Fruit fly (Drosophila melanogaster) whole organism, prepupa: ENCODE results near the gene Lztr1.
A peak's percentile ranks its signal among the peaks of the same experiment; 100 is the strongest.

Experiments
- Blimp-1 ChIP-seq: fragments of 200-800 bp; sonication (Bioruptor generic); optimal IDR thresholded peaks from 3 replicates; lab custom pipeline; 2017; ENCODE audit warnings: missing biosample characterization, missing genetic modification characterization, mild to moderate bottlenecking, moderate library complexity, missing genetic modification reagents
- CG10631 ChIP-seq: fragments of 200-800 bp; sonication (Bioruptor generic); optimal IDR thresholded peaks from 2 replicates; lab custom pipeline; 2016; ENCODE audit warnings: missing biosample characterization, missing genetic modification characterization
- CG10669 ChIP-seq: fragments of 200-800 bp; sonication (Bioruptor generic); optimal IDR thresholded peaks from 3 replicates; lab custom pipeline; 2018; ENCODE audit warnings: missing biosample characterization, mild to moderate bottlenecking, missing genetic modification characterization, moderate library complexity
- CG11294 ChIP-seq: fragments of 200-800 bp; sonication (Bioruptor generic); IDR thresholded peaks from 2 replicates; pipeline ENCODE4 v1.3.6; 2022; ENCODE audit warnings: missing biosample characterization, missing genetic modification characterization
- CG15336 ChIP-seq: fragments of 200-800 bp; sonication (Bioruptor generic); IDR thresholded peaks from 2 replicates; pipeline ENCODE4 v1.3.6; 2022; ENCODE audit warnings: missing biosample characterization, missing genetic modification characterization
- CG1621 ChIP-seq: fragments of 200-800 bp; sonication (Bioruptor generic); optimal IDR thresholded peaks from 3 replicates; lab custom pipeline; 2018; ENCODE audit warnings: missing biosample characterization, mild to moderate bottlenecking, missing genetic modification characterization
- CG16779 ChIP-seq: fragments of 200-800 bp; sonication (Bioruptor generic); optimal IDR thresholded peaks from 3 replicates; lab custom pipeline; 2017; ENCODE audit warnings: missing biosample characterization, mild to moderate bottlenecking, missing genetic modification characterization
- CG3032 ChIP-seq: fragments of 200-800 bp; optimal IDR thresholded peaks from 2 replicates; lab custom pipeline; 2019; ENCODE audit warnings: missing biosample characterization, mild to moderate bottlenecking, missing genetic modification characterization, moderate library complexity
- CG31627 ChIP-seq: fragments of 200-800 bp; sonication (Bioruptor generic); optimal IDR thresholded peaks from 3 replicates; lab custom pipeline; 2016; ENCODE audit warnings: missing biosample characterization, missing genetic modification characterization
- CG32006 ChIP-seq: fragments of 200-800 bp; sonication (Bioruptor generic); optimal IDR thresholded peaks from 3 replicates; lab custom pipeline; 2017; ENCODE audit warnings: missing biosample characterization, mild to moderate bottlenecking, missing genetic modification characterization
- CG34406 ChIP-seq: fragments of 200-800 bp; sonication (Bioruptor generic); optimal IDR thresholded peaks from 3 replicates; lab custom pipeline; 2016; ENCODE audit warnings: missing biosample characterization, missing genetic modification characterization
- CG3919 ChIP-seq: fragments of 200-800 bp; sonication (Bioruptor generic); optimal IDR thresholded peaks from 3 replicates; lab custom pipeline; 2016; ENCODE audit warnings: missing biosample characterization, missing genetic modification characterization
- CG4318 ChIP-seq: fragments of 200-800 bp; sonication (Bioruptor generic); optimal IDR thresholded peaks from 3 replicates; lab custom pipeline; 2017; ENCODE audit warnings: missing biosample characterization, mild to moderate bottlenecking, missing genetic modification characterization
- CG6163 ChIP-seq: fragments of 200-800 bp; sonication (Bioruptor generic); IDR thresholded peaks from 3 replicates; pipeline ENCODE4 v1.3.6; 2022; ENCODE audit warnings: missing biosample characterization, missing genetic modification characterization
- CG6792 ChIP-seq: fragments of 200-800 bp; sonication (Bioruptor generic); optimal IDR thresholded peaks from 3 replicates; lab custom pipeline; 2016; ENCODE audit warnings: missing biosample characterization, missing genetic modification characterization
- CG6808 ChIP-seq: fragments of 200-800 bp; sonication (Bioruptor generic); optimal IDR thresholded peaks from 3 replicates; lab custom pipeline; 2017; ENCODE audit warnings: missing biosample characterization, missing genetic modification characterization, mild to moderate bottlenecking, moderate library complexity, missing genetic modification reagents
- CG6854 ChIP-seq: fragments of 200-800 bp; sonication (Bioruptor generic); optimal IDR thresholded peaks from 2 replicates; lab custom pipeline; 2017; ENCODE audit warnings: missing biosample characterization, mild to moderate bottlenecking, missing genetic modification characterization
- CG7368 ChIP-seq: fragments of 200-800 bp; sonication (Bioruptor generic); optimal IDR thresholded peaks from 3 replicates; lab custom pipeline; 2016; ENCODE audit warnings: missing biosample characterization, missing genetic modification characterization
- CG8119 ChIP-seq: fragments of 200-800 bp; sonication (Bioruptor generic); IDR thresholded peaks from 3 replicates; pipeline ENCODE4 v1.3.6; 2022; ENCODE audit warnings: missing biosample characterization, missing genetic modification characterization
- CG8319 ChIP-seq: fragments of 200-800 bp; sonication (Bioruptor generic); optimal IDR thresholded peaks from 3 replicates; lab custom pipeline; 2016; ENCODE audit warnings: missing biosample characterization, missing genetic modification characterization
- CG9139 ChIP-seq: fragments of 200-800 bp; sonication (Bioruptor generic); optimal IDR thresholded peaks from 3 replicates; lab custom pipeline; 2017; ENCODE audit warnings: missing biosample characterization, mild to moderate bottlenecking, missing genetic modification characterization
- Eip75B ChIP-seq: fragments of 200-800 bp; sonication (Bioruptor generic); optimal IDR thresholded peaks from 3 replicates; lab custom pipeline; 2016; ENCODE audit warnings: missing biosample characterization, missing genetic modification characterization
- Eip78C ChIP-seq: fragments of 200-800 bp; sonication (Bioruptor generic); peaks from one replicate; lab custom pipeline; 2016; ENCODE audit warnings: missing biosample characterization, missing genetic modification characterization
- Gug ChIP-seq: fragments of 200-800 bp; sonication (Bioruptor generic); IDR thresholded peaks from 2 replicates; pipeline ENCODE4 v1.3.6; 2022; ENCODE audit warnings: missing biosample characterization, missing genetic modification characterization
- Hr38 ChIP-seq: sonication (Bioruptor generic); optimal IDR thresholded peaks from 2 replicates; lab custom pipeline; 2016; ENCODE audit warnings: missing biosample characterization, missing genetic modification characterization
- Hr4 ChIP-seq: fragments of 200-800 bp; sonication (Bioruptor generic); optimal IDR thresholded peaks from 3 replicates; lab custom pipeline; 2016; ENCODE audit warnings: missing biosample characterization, missing genetic modification characterization
- Lpt ChIP-seq: fragments of 200-800 bp; sonication (Bioruptor generic); optimal IDR thresholded peaks from 3 replicates; lab custom pipeline; 2016; ENCODE audit warnings: missing biosample characterization, missing genetic modification characterization
- Met ChIP-seq: fragments of 200-800 bp; sonication (Bioruptor generic); optimal IDR thresholded peaks from 3 replicates; lab custom pipeline; 2016; ENCODE audit warnings: missing biosample characterization, missing genetic modification characterization
- OdsH ChIP-seq: fragments of 200-800 bp; sonication (Bioruptor generic); optimal IDR thresholded peaks from 3 replicates; lab custom pipeline; 2016; ENCODE audit warnings: missing biosample characterization, missing genetic modification characterization
- Smox ChIP-seq: fragments of 200-800 bp; sonication (Bioruptor generic); optimal IDR thresholded peaks from 3 replicates; lab custom pipeline; 2016; ENCODE audit warnings: missing biosample characterization, missing genetic modification characterization
- Sox102F ChIP-seq: fragments of 200-800 bp; sonication (Bioruptor generic); optimal IDR thresholded peaks from 2 replicates; lab custom pipeline; 2016; ENCODE audit warnings: missing biosample characterization, mild to moderate bottlenecking, missing genetic modification characterization
- Sox15 ChIP-seq: fragments of 200-800 bp; sonication (Bioruptor generic); optimal IDR thresholded peaks from 3 replicates; lab custom pipeline; 2016; ENCODE audit warnings: missing biosample characterization, missing genetic modification characterization
- achi ChIP-seq: fragments of 200-800 bp; sonication (Bioruptor generic); optimal IDR thresholded peaks from 3 replicates; lab custom pipeline; 2016; ENCODE audit warnings: missing biosample characterization, missing genetic modification characterization
- acj6 ChIP-seq: fragments of 200-800 bp; sonication (Bioruptor generic); optimal IDR thresholded peaks from 3 replicates; lab custom pipeline; 2016; ENCODE audit warnings: missing biosample characterization, missing genetic modification characterization
- cyc ChIP-seq: fragments of 200-800 bp; sonication (Bioruptor generic); optimal IDR thresholded peaks from 3 replicates; lab custom pipeline; 2016; ENCODE audit warnings: missing biosample characterization, missing genetic modification characterization
- dac ChIP-seq: fragments of 200-800 bp; sonication (Bioruptor generic); optimal IDR thresholded peaks from 2 replicates; lab custom pipeline; 2017; ENCODE audit warnings: missing biosample characterization, mild to moderate bottlenecking, missing genetic modification characterization
- dsx ChIP-seq: fragments of 200-800 bp; optimal IDR thresholded peaks from 3 replicates; lab custom pipeline; 2019; ENCODE audit warnings: missing biosample characterization, mild to moderate bottlenecking, missing genetic modification characterization, moderate library complexity; ENCODE audit not compliant: poor library complexity, severe bottlenecking
- eg ChIP-seq: fragments of 200-800 bp; sonication (Bioruptor generic); IDR thresholded peaks from 3 replicates; pipeline ENCODE4 v1.3.6; 2022; ENCODE audit warnings: missing biosample characterization, missing genetic modification characterization
- fd85E ChIP-seq: fragments of 200-800 bp; sonication (Bioruptor generic); optimal IDR thresholded peaks from 3 replicates; lab custom pipeline; 2016; ENCODE audit warnings: missing biosample characterization, missing genetic modification characterization
- lz ChIP-seq: fragments of 200-800 bp; sonication (Bioruptor generic); optimal IDR thresholded peaks from 3 replicates; lab custom pipeline; 2016; ENCODE audit warnings: missing biosample characterization, missing genetic modification characterization
- pdm3 ChIP-seq: fragments of 200-800 bp; sonication (Bioruptor generic); optimal IDR thresholded peaks from 3 replicates; lab custom pipeline; 2016; ENCODE audit warnings: missing biosample characterization, missing genetic modification characterization
- salr ChIP-seq, 2 experiments: fragments of 200-800 bp; sonication (Bioruptor generic); optimal IDR thresholded peaks; 3 replicates each; lab custom pipeline; 2016 to 2018; ENCODE audit warnings: missing biosample characterization in 2 of 2, missing genetic modification characterization in 2 of 2, mild to moderate bottlenecking in 1 of 2
- ss ChIP-seq, 2 experiments: fragments of 200-800 bp; sonication (Bioruptor generic); optimal IDR thresholded peaks; 2 replicates in 1 of 2; 3 replicates in 1 of 2; lab custom pipeline; 2017 to 2018; ENCODE audit warnings: mild to moderate bottlenecking in 2 of 2, missing biosample characterization in 2 of 2, missing genetic modification characterization in 2 of 2, moderate library complexity in 1 of 2
- svp ChIP-seq: fragments of 200-800 bp; sonication (Bioruptor generic); peaks from one replicate; lab custom pipeline; 2016; ENCODE audit warnings: missing biosample characterization, missing genetic modification characterization
- topi ChIP-seq: fragments of 200-800 bp; sonication (Bioruptor generic); optimal IDR thresholded peaks from 3 replicates; lab custom pipeline; 2016; ENCODE audit warnings: missing biosample characterization, missing genetic modification characterization
- vri ChIP-seq: fragments of 200-800 bp; sonication (Bioruptor generic); optimal IDR thresholded peaks from 3 replicates; lab custom pipeline; 2016; ENCODE audit warnings: missing biosample characterization, mild to moderate bottlenecking, missing genetic modification characterization

The Lztr1 gene

DNA sequence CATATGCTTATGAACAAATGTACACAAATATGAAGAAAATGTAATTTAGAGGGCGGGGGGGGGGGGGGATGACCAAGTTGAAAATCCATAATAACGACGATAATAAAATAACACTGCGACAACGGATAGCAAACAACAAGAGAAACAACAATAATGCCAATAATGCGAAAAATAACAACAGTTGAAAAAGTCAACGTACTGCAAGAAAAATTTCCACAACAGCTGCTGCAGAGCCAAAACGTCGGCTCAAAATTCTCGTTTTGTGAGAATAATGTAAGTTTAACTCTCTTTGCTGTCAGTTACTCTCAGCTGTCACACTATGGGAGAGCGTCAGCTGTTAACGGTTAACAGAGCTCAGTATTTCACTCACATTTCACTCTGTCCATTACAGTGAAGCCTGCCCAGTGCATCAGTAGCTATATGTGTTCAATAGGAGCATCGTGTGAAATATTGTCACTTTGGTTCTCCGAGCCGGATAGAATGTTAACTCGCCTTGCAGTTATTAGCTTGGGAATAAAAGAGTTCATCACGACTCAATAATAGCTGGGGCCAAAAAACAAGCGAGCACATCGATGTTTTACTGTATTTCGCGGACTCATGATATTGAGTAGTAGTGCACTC is 26.5 kb downstream of the Lztr1 start (continued):
- TF ChIP-seq vri (GFP tag; lab: Kevin White, UChicago) (peak; percentile 84), Gug (GFP tag; lab: Robert Waterston, UW) (peak; percentile 92), CG11294 (GFP tag; lab: Robert Waterston, UW) (peak; percentile 89), dac (GFP tag; lab: Kevin White, UChicago) (peak; percentile 92), Sox102F (GFP tag; lab: Kevin White, UChicago) (peak; percentile 95), CG6808 (GFP tag; lab: Kevin White, UChicago) (peak; percentile 83), ss (GFP tag; optimal IDR thresholded peaks at IDR 0.05; lab: Kevin White, UChicago) (peak; percentile 79 to 91), CG4318 (GFP tag; lab: Kevin White, UChicago) (peak; percentile 87), CG10631 (GFP tag; lab: Kevin White, UChicago) (peak; percentile 89), CG34406 (GFP tag; lab: Kevin White, UChicago) (peak; percentile 84), CG7368 (GFP tag; lab: Kevin White, UChicago) (peak; percentile 95), CG31627 (peak; percentile 95), OdsH (GFP tag; lab: Kevin White, UChicago) (peak; percentile 93), dsx (peak; percentile 85), Blimp-1 (GFP tag; lab: Kevin White, UChicago) (peak; percentile 66), CG16779 (tag; lab: Kevin White, UChicago) (peak; percentile 82), CG32006 (peak; percentile 93), fd85E (GFP tag; lab: Kevin White, UChicago) (peak; percentile 75), CG3919 (GFP tag; lab: Kevin White, UChicago) (peak; percentile 92), cyc (peak; percentile 95), Lpt (GFP tag; lab: Kevin White, UChicago) (peak; percentile 91), CG15336 (GFP tag; lab: Robert Waterston, UW) (peak; percentile 94), CG6792 (GFP tag; lab: Kevin White, UChicago) (peak; percentile 93), svp (GFP tag; lab: Kevin White, UChicago) (peak; percentile 95), lz (GFP tag; lab: Kevin White, UChicago) (peak; percentile 95), Eip75B (GFP tag; lab: Kevin White, UChicago) (peak; percentile 93), CG10669 (GFP tag; lab: Kevin White, UChicago) (peak; percentile 92), acj6 (GFP tag; lab: Kevin White, UChicago) (peak; percentile 94), CG3032 (tag; lab: Kevin White, UChicago) (peak; percentile 85), eg (GFP tag; lab: Robert Waterston, UW) (peak; percentile 96), Met (peak; percentile 94), Hr4 (GFP tag; lab: Kevin White, UChicago) (peak; percentile 95), topi (GFP tag; lab: Kevin White, UChicago) (peak; percentile 95), pdm3 (GFP tag; lab: Kevin White, UChicago) (peak; percentile 96), CG6854 (GFP tag; lab: Kevin White, UChicago) (peak; percentile 71), CG9139 (GFP tag; lab: Kevin White, UChicago) (peak; percentile 77), salr (GFP tag; optimal IDR thresholded peaks at IDR 0.05; lab: Kevin White, UChicago) (peak; percentile 70 to 88)
- TF ChIP-seq, all 60 proteins: peak for 58

DNA sequence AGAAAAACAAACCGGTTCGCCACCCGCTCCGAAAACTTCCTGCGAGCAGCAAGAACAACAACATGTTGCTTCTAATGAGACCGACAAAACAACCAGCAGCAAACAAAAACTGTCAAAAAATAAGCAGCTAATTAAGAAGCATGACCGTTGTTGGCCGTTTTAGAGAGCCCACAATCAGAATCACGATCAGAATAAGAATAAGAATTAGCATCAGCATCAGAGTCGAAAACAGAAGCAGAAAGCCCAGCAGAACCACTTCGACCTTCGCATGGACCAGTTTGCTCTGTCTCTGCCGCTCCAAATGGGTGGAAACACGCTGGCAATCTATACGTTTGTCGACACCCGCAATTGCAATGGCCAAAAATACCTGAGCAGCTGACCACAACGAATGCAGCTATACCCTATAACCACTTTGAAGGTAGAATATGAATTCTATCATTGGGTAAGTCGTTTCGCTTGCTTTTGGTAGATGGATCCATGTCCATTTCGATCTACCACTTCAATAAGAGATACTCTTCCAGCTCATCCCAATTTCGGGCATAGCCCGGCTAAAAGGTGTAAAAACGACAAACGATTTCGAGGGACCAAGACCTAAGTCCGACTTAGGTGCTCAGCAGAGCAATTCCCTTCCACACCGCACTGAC is 27.9 kb downstream of the Lztr1 start:
- TF ChIP-seq eg (GFP tag; lab: Robert Waterston, UW) (peak; percentile 50; the same call in 1 of the 3 replicates), dsx (no peak), Eip75B (GFP tag; lab: Kevin White, UChicago) (no peak), CG6808 (GFP tag; lab: Kevin White, UChicago) (no peak), CG11294 (GFP tag; lab: Robert Waterston, UW) (peak; percentile 7; the same call in 1 of the 2 replicates), vri (GFP tag; lab: Kevin White, UChicago) (no peak), CG15336 (GFP tag; lab: Robert Waterston, UW) (peak; percentile 53), achi (GFP tag; lab: Kevin White, UChicago) (no peak), CG32006 (peak; percentile 21), CG10669 (GFP tag; lab: Kevin White, UChicago) (no peak), svp (GFP tag; lab: Kevin White, UChicago) (peak; percentile 46), CG1621 (tag; lab: Kevin White, UChicago) (no peak), CG6792 (GFP tag; lab: Kevin White, UChicago) (no peak), Sox15 (GFP tag; lab: Kevin White, UChicago) (no peak), CG6854 (GFP tag; lab: Kevin White, UChicago) (no peak), CG6163 (GFP tag; lab: Robert Waterston, UW) (0 out of 3 replicates have a peak, but pooled peaks have one; percentile 13), pdm3 (GFP tag; lab: Kevin White, UChicago) (no peak), CG8119 (0 out of 3 replicates have a peak, but pooled peaks have one; percentile 20), cyc (no peak), topi (GFP tag; lab: Kevin White, UChicago) (no peak), Eip78C (peak; percentile 57), Smox (no peak), Hr38 (GFP tag; lab: Kevin White, UChicago) (no peak), salr (GFP tag; optimal IDR thresholded peaks at IDR 0.05; lab: Kevin White, UChicago) (no peak), Lpt (GFP tag; lab: Kevin White, UChicago) (peak; percentile 2), CG8319 (GFP tag; lab: Kevin White, UChicago) (no peak)
